Fruit fly (Drosophila melanogaster) whole organism, embryonic: ENCODE data around the gene CG1896.

Source experiments
- Aef1 ChIP-seq: fragments of 200-800 bp; sonication (Bioruptor generic); IDR thresholded peaks from 3 replicates; pipeline ENCODE4 v1.3.6; 2022; ENCODE audit warnings: missing biosample characterization, missing genetic modification characterization
- Bteb2 ChIP-seq: fragments of 200-800 bp; sonication (Bioruptor generic); optimal IDR thresholded peaks from 2 replicates; lab custom pipeline; 2016; ENCODE audit warnings: missing biosample characterization, missing genetic modification characterization
- CG10543 ChIP-seq: fragments of 200-800 bp; sonication (Bioruptor generic); optimal IDR thresholded peaks from 3 replicates; lab custom pipeline; 2017; ENCODE audit warnings: missing biosample characterization, mild to moderate bottlenecking, missing genetic modification characterization, moderate library complexity
- CG10959 ChIP-seq: fragments of 200-800 bp; sonication (Bioruptor generic); IDR thresholded peaks from 2 replicates; pipeline ENCODE4 v1.3.6; 2022; ENCODE audit warnings: missing biosample characterization, missing genetic modification characterization
- CG13287 ChIP-seq: fragments of 200-800 bp; sonication (Bioruptor generic); IDR thresholded peaks from 2 replicates; pipeline ENCODE4 v1.3.6; 2022; ENCODE audit warnings: missing biosample characterization, missing genetic modification characterization; ENCODE audit not compliant: partially characterized antibody
- CG14667 ChIP-seq: fragments of 200-800 bp; sonication (Bioruptor generic); IDR thresholded peaks from 2 replicates; pipeline ENCODE4 v1.3.6; 2022; ENCODE audit warnings: missing biosample characterization, missing genetic modification characterization
- CG17802 ChIP-seq: fragments of 200-800 bp; sonication (Bioruptor generic); optimal IDR thresholded peaks from 2 replicates; lab custom pipeline; 2018; ENCODE audit warnings: missing biosample characterization, mild to moderate bottlenecking, missing genetic modification characterization, moderate library complexity
- CG1792 ChIP-seq: fragments of 200-800 bp; sonication (Bioruptor generic); optimal IDR thresholded peaks from 2 replicates; lab custom pipeline; 2016; ENCODE audit warnings: missing biosample characterization, missing genetic modification characterization
- CG2120 ChIP-seq: fragments of 200-800 bp; sonication (Bioruptor generic); optimal IDR thresholded peaks from 3 replicates; lab custom pipeline; 2016; ENCODE audit warnings: missing biosample characterization, missing genetic modification characterization
- CG2129 ChIP-seq: fragments of 200-800 bp; sonication (Bioruptor generic); IDR thresholded peaks from 2 replicates; pipeline ENCODE4 v1.3.6; 2022; ENCODE audit warnings: missing biosample characterization, missing genetic modification characterization; ENCODE audit not compliant: partially characterized antibody
- CG30020 ChIP-seq: fragments of 200-800 bp; optimal IDR thresholded peaks from 2 replicates; lab custom pipeline; 2019; ENCODE audit warnings: missing biosample characterization, mild to moderate bottlenecking, missing genetic modification characterization, moderate library complexity
- CG34376 ChIP-seq: fragments of 200-800 bp; sonication (Bioruptor generic); optimal IDR thresholded peaks from 2 replicates; lab custom pipeline; 2018; ENCODE audit warnings: missing biosample characterization, mild to moderate bottlenecking, missing genetic modification characterization
- CG4404 ChIP-seq: fragments of 200-800 bp; sonication (Bioruptor generic); IDR thresholded peaks from 2 replicates; pipeline ENCODE4 v1.3.6; 2022; ENCODE audit warnings: missing biosample characterization, missing genetic modification characterization
- CG4424 ChIP-seq: fragments of 200-800 bp; sonication (Bioruptor generic); optimal IDR thresholded peaks from 3 replicates; lab custom pipeline; 2016; ENCODE audit warnings: missing biosample characterization, missing genetic modification characterization
- CG4707 ChIP-seq: fragments of 200-800 bp; sonication (Bioruptor generic); optimal IDR thresholded peaks from 2 replicates; lab custom pipeline; 2018; ENCODE audit warnings: missing biosample characterization, mild to moderate bottlenecking, missing genetic modification characterization, moderate library complexity
- CG7786 ChIP-seq: fragments of 200-800 bp; sonication (Bioruptor generic); optimal IDR thresholded peaks from 2 replicates; lab custom pipeline; 2016; ENCODE audit warnings: missing biosample characterization, missing genetic modification characterization
- CG7928 ChIP-seq: fragments of 200-800 bp; sonication (Bioruptor generic); optimal IDR thresholded peaks from 2 replicates; lab custom pipeline; 2017; ENCODE audit warnings: missing biosample characterization, mild to moderate bottlenecking, missing genetic modification characterization
- CG8089 ChIP-seq: fragments of 200-800 bp; sonication (Bioruptor generic); optimal IDR thresholded peaks from 3 replicates; lab custom pipeline; 2016; ENCODE audit warnings: missing biosample characterization, missing genetic modification characterization
- CG8924 ChIP-seq: fragments of 200-800 bp; optimal IDR thresholded peaks from 3 replicates; lab custom pipeline; 2019; ENCODE audit warnings: missing biosample characterization, mild to moderate bottlenecking, missing genetic modification characterization, moderate library complexity
- CoRest ChIP-seq: fragments of 200-800 bp; sonication (Bioruptor generic); optimal IDR thresholded peaks from 3 replicates; lab custom pipeline; 2018; ENCODE audit warnings: missing biosample characterization, mild to moderate bottlenecking, missing genetic modification characterization, moderate library complexity
- D19A ChIP-seq: fragments of 200-800 bp; optimal IDR thresholded peaks from 3 replicates; lab custom pipeline; 2019; ENCODE audit warnings: missing biosample characterization, mild to moderate bottlenecking, missing genetic modification characterization, moderate library complexity
- Drgx ChIP-seq: fragments of 200-800 bp; sonication (Bioruptor generic); IDR thresholded peaks from 2 replicates; pipeline ENCODE4 v1.3.6; 2022; ENCODE audit warnings: missing biosample characterization, missing genetic modification characterization
- HmgZ ChIP-seq: fragments of 200-800 bp; sonication (Bioruptor generic); optimal IDR thresholded peaks from 2 replicates; lab custom pipeline; 2018; ENCODE audit warnings: missing biosample characterization, mild to moderate bottlenecking, missing genetic modification characterization
- Hr78 ChIP-seq, 2 experiments: fragments of 200-800 bp in 1 of 2; fragments of >200 bp in 1 of 2; sonication (Bioruptor generic) in 1 of 2; optimal IDR thresholded peaks; 2 replicates each; lab custom pipeline; 2017 to 2019; ENCODE audit warnings: missing biosample characterization in 2 of 2, missing genetic modification characterization in 2 of 2, mild to moderate bottlenecking in 1 of 2, moderate library complexity in 1 of 2
- Lpt ChIP-seq: fragments of >200 bp; optimal IDR thresholded peaks from 2 replicates; lab custom pipeline; 2018; ENCODE audit warnings: missing biosample characterization, missing genetic modification characterization
- Meics ChIP-seq: fragments of 200-800 bp; sonication (Bioruptor generic); optimal IDR thresholded peaks from 2 replicates; lab custom pipeline; 2017; ENCODE audit warnings: missing biosample characterization, mild to moderate bottlenecking, missing genetic modification characterization
- NK7.1 ChIP-seq: fragments of 200-800 bp; sonication (Bioruptor generic); optimal IDR thresholded peaks from 3 replicates; lab custom pipeline; 2016; ENCODE audit warnings: missing biosample characterization, missing genetic modification characterization
- Ravus ChIP-seq: fragments of 200-800 bp; sonication (Bioruptor generic); IDR thresholded peaks from 2 replicates; pipeline ENCODE4 v1.3.6; 2022; ENCODE audit warnings: missing biosample characterization, missing genetic modification characterization
- Sry-β ChIP-seq: fragments of 200-800 bp; sonication (Bioruptor generic); optimal IDR thresholded peaks from 2 replicates; lab custom pipeline; 2018; ENCODE audit warnings: missing biosample characterization, mild to moderate bottlenecking, missing genetic modification characterization, moderate library complexity
- Tbp ChIP-seq: fragments of >200 bp; optimal IDR thresholded peaks from 2 replicates; lab custom pipeline; 2018; ENCODE audit warnings: missing biosample characterization, missing genetic modification characterization
- abd-A ChIP-seq: fragments of 200-800 bp; sonication (Bioruptor generic); optimal IDR thresholded peaks from 3 replicates; lab custom pipeline; 2019; ENCODE audit warnings: missing biosample characterization, mild to moderate bottlenecking, missing genetic modification characterization, moderate library complexity
- amos ChIP-seq: fragments of 200-800 bp; sonication (Bioruptor generic); IDR thresholded peaks from 2 replicates; pipeline ENCODE4 v1.3.6; 2022; ENCODE audit warnings: missing biosample characterization, missing genetic modification characterization; ENCODE audit not compliant: partially characterized antibody
- br ChIP-seq: fragments of >200 bp; optimal IDR thresholded peaks from 2 replicates; lab custom pipeline; 2017
- btn ChIP-seq: fragments of 200-800 bp; sonication (Bioruptor generic); optimal IDR thresholded peaks from 2 replicates; lab custom pipeline; 2016; ENCODE audit warnings: missing biosample characterization, missing genetic modification characterization
- danr ChIP-seq: fragments of 200-800 bp; sonication (Bioruptor generic); IDR thresholded peaks from 2 replicates; pipeline ENCODE4 v1.3.6; 2022; ENCODE audit warnings: missing biosample characterization, missing genetic modification characterization
- dm ChIP-seq: fragments of 200-800 bp; sonication (Bioruptor generic); optimal IDR thresholded peaks from 3 replicates; lab custom pipeline; 2016; ENCODE audit warnings: missing biosample characterization, missing genetic modification characterization
- eyg ChIP-seq: fragments of 200-800 bp; sonication (Bioruptor generic); optimal IDR thresholded peaks from 3 replicates; lab custom pipeline; 2016; ENCODE audit warnings: missing biosample characterization, missing genetic modification characterization
- fd64A ChIP-seq: fragments of 200-800 bp; sonication (Bioruptor generic); optimal IDR thresholded peaks from 3 replicates; lab custom pipeline; 2018; ENCODE audit warnings: missing biosample characterization, mild to moderate bottlenecking, missing genetic modification characterization
- gcm ChIP-seq: fragments of 200-800 bp; sonication (Bioruptor generic); optimal IDR thresholded peaks from 2 replicates; lab custom pipeline; 2019; ENCODE audit warnings: missing biosample characterization, mild to moderate bottlenecking, missing genetic modification characterization, moderate library complexity
- gro ChIP-seq: fragments of 200-800 bp; sonication (Bioruptor generic); optimal IDR thresholded peaks from 2 replicates; lab custom pipeline; 2016; ENCODE audit warnings: missing biosample characterization, missing genetic modification characterization
- h ChIP-seq: fragments of >200 bp; optimal IDR thresholded peaks from 2 replicates; lab custom pipeline; 2017
- klu ChIP-seq: fragments of 200-800 bp; sonication (Bioruptor generic); IDR thresholded peaks from 2 replicates; pipeline ENCODE4 v1.3.6; 2022; ENCODE audit warnings: missing biosample characterization, missing genetic modification characterization
- lmd ChIP-seq: fragments of 200-800 bp; sonication (Bioruptor generic); IDR thresholded peaks from 2 replicates; pipeline ENCODE4 v1.3.6; 2022; ENCODE audit warnings: missing biosample characterization, missing genetic modification characterization
- phol ChIP-seq: fragments of 200-800 bp; sonication (Bioruptor generic); optimal IDR thresholded peaks from 3 replicates; lab custom pipeline; 2018; ENCODE audit warnings: missing biosample characterization, mild to moderate bottlenecking, missing genetic modification characterization, moderate library complexity
- rib ChIP-seq: fragments of 200-800 bp; sonication (Bioruptor generic); IDR thresholded peaks from 2 replicates; pipeline ENCODE4 v1.3.6; 2022; ENCODE audit warnings: missing biosample characterization, missing genetic modification characterization
- row ChIP-seq: fragments of 200-800 bp; sonication (Bioruptor generic); IDR thresholded peaks from 3 replicates; pipeline ENCODE4 v1.3.6; 2022; ENCODE audit warnings: missing biosample characterization, missing genetic modification characterization
- sens ChIP-seq: fragments of 200-800 bp; sonication (Bioruptor generic); peaks from one replicate; lab custom pipeline; 2016; ENCODE audit warnings: missing biosample characterization, missing genetic modification characterization
- sisA ChIP-seq: fragments of 200-800 bp; sonication (Bioruptor generic); IDR thresholded peaks from 2 replicates; pipeline ENCODE4 v1.3.6; 2022; ENCODE audit warnings: missing biosample characterization, missing genetic modification characterization
- tap ChIP-seq: fragments of 200-800 bp; optimal IDR thresholded peaks from 3 replicates; lab custom pipeline; 2019; ENCODE audit warnings: missing biosample characterization, mild to moderate bottlenecking, missing genetic modification characterization, moderate library complexity
- wdn ChIP-seq: fragments of 200-800 bp; sonication (Bioruptor generic); IDR thresholded peaks from 2 replicates; pipeline ENCODE4 v1.3.6; 2022; ENCODE audit warnings: missing biosample characterization, missing genetic modification characterization
- wor ChIP-seq: fragments of 200-800 bp; sonication (Bioruptor generic); IDR thresholded peaks from 2 replicates; pipeline ENCODE4 v1.3.6; 2022; ENCODE audit warnings: missing biosample characterization, missing genetic modification characterization
- z ChIP-seq: fragments of 200-800 bp; sonication (Bioruptor generic); IDR thresholded peaks from 3 replicates; pipeline ENCODE4 v1.3.6; 2022; ENCODE audit warnings: missing biosample characterization, missing genetic modification characterization

CG1896 gene

dm6 chr3R:31793664-31794417, 49.8 kb downstream of the CG1896 start, which contains the start of the genes Mccc1 and Acf (continued):
- TF ChIP-seq fd64A (GFP tag; lab: Kevin White, UChicago) (no peak), CG4707 (no peak), CG17802 (tag; lab: Kevin White, UChicago) (no peak), CG10959 (no peak), sisA (peak; percentile 20; the same call in 1 of the 2 replicates), CG7786 (GFP tag; lab: Kevin White, UChicago) (no peak), danr (GFP tag; lab: Robert Waterston, UW) (no peak), CG2120 (GFP tag; lab: Kevin White, UChicago) (peak; percentile 68), HmgZ (tag; lab: Kevin White, UChicago) (peak; percentile 47), CG34376 (GFP tag; lab: Kevin White, UChicago) (no peak), Sry-β (GFP tag; lab: Kevin White, UChicago) (peak; percentile 19), Aef1 (peak; percentile 18; the same call in 1 of the 3 replicates), CG4404 (GFP tag; lab: Robert Waterston, UW) (no peak), h (lab: Kevin White, UChicago) (no peak), phol (tag; lab: Kevin White, UChicago) (peak; percentile 50), z (GFP tag; lab: Robert Waterston, UW) (no peak), lmd (GFP tag; lab: Robert Waterston, UW) (no peak), CG14667 (GFP tag; lab: Robert Waterston, UW) (no peak), tap (tag; lab: Kevin White, UChicago) (no peak), CG30020 (peak; percentile 54), abd-A (tag; lab: Kevin White, UChicago) (no peak), btn (GFP tag; lab: Kevin White, UChicago) (no peak), sens (peak; percentile 93), CoRest (tag; lab: Kevin White, UChicago) (no peak), br (lab: Kevin White, UChicago) (no peak), Bteb2 (peak; percentile 41), rib (GFP tag; lab: Robert Waterston, UW) (no peak), Hr78 (GFP tag; optimal IDR thresholded peaks at IDR 0.05; lab: Kevin White, UChicago) (no peak), klu (GFP tag; lab: Robert Waterston, UW) (no peak), Meics (GFP tag; lab: Kevin White, UChicago) (no peak), CG8089 (no peak), Lpt (no peak), CG8924 (tag; lab: Kevin White, UChicago) (no peak), D19A (no peak), Drgx (GFP tag; lab: Robert Waterston, UW) (no peak), gro (GFP tag; lab: Kevin White, UChicago) (no peak), CG1792 (GFP tag; lab: Kevin White, UChicago) (peak; percentile 25), CG7928 (GFP tag; lab: Kevin White, UChicago) (no peak), Ravus (GFP tag; lab: Robert Waterston, UW) (no peak), row (peak; percentile 77), CG10543 (GFP tag; lab: Kevin White, UChicago) (no peak), eyg (GFP tag; lab: Kevin White, UChicago) (no peak), dm (GFP tag; lab: Kevin White, UChicago) (no peak), CG4424 (GFP tag; lab: Kevin White, UChicago) (peak; percentile 24), CG2129 (GFP tag; lab: Robert Waterston, UW) (no peak; the same call in 1 of the 2 replicates), NK7.1 (GFP tag; lab: Kevin White, UChicago) (no peak), gcm (GFP tag; lab: Kevin White, UChicago) (no peak), Tbp (GFP tag; lab: Kevin White, UChicago) (no peak), CG13287 (GFP tag; lab: Robert Waterston, UW) (peak; percentile 76), wor (GFP tag; lab: Robert Waterston, UW) (no peak), wdn (GFP tag; lab: Robert Waterston, UW) (peak; percentile 45; the same call in 1 of the 2 replicates), amos (GFP tag; lab: Robert Waterston, UW) (peak; percentile 65)
